Fruit fly (Drosophila melanogaster) whole organism, embryonic: ENCODE results near the gene Atat.

Source experiments
- Bteb2 ChIP-seq: fragments of 200-800 bp; sonication (Bioruptor generic); optimal IDR thresholded peaks from 2 replicates; lab custom pipeline; 2016; ENCODE audit warnings: missing biosample characterization, missing genetic modification characterization
- CG10462 ChIP-seq: fragments of 200-800 bp; sonication (Bioruptor generic); optimal IDR thresholded peaks from 2 replicates; lab custom pipeline; 2016; ENCODE audit warnings: missing biosample characterization, missing genetic modification characterization
- CG11695 ChIP-seq: fragments of 200-800 bp; sonication (Bioruptor generic); IDR thresholded peaks from 3 replicates; pipeline ENCODE4 v1.3.6; 2022; ENCODE audit warnings: missing biosample characterization, missing genetic modification characterization
- CG12155 ChIP-seq: fragments of 200-800 bp; sonication (Bioruptor generic); optimal IDR thresholded peaks from 3 replicates; lab custom pipeline; 2016; ENCODE audit warnings: missing biosample characterization, missing genetic modification characterization
- CG12236 ChIP-seq: fragments of 200-800 bp; sonication (Bioruptor generic); optimal IDR thresholded peaks from 2 replicates; lab custom pipeline; 2016; ENCODE audit warnings: missing biosample characterization, missing genetic modification characterization
- CG12391 ChIP-seq: fragments of 200-800 bp; sonication (Bioruptor generic); optimal IDR thresholded peaks from 3 replicates; lab custom pipeline; 2018; ENCODE audit warnings: missing biosample characterization, mild to moderate bottlenecking, missing genetic modification characterization, moderate library complexity
- CG12659 ChIP-seq: fragments of 200-800 bp; sonication (Bioruptor generic); optimal IDR thresholded peaks from 3 replicates; lab custom pipeline; 2017; ENCODE audit warnings: mild to moderate bottlenecking, missing biosample characterization, missing genetic modification reagents, missing genetic modification characterization
- CG13894 ChIP-seq: fragments of 200-800 bp; sonication (Bioruptor generic); optimal IDR thresholded peaks from 3 replicates; lab custom pipeline; 2018; ENCODE audit warnings: missing biosample characterization, mild to moderate bottlenecking, missing genetic modification characterization, moderate library complexity
- CG2116 ChIP-seq: fragments of 200-800 bp; sonication (Bioruptor generic); optimal IDR thresholded peaks from 3 replicates; lab custom pipeline; 2018; ENCODE audit warnings: missing biosample characterization, mild to moderate bottlenecking, missing genetic modification characterization
- CG2712 ChIP-seq: fragments of 200-800 bp; optimal IDR thresholded peaks from 3 replicates; lab custom pipeline; 2019; ENCODE audit warnings: missing biosample characterization, mild to moderate bottlenecking, missing genetic modification characterization, moderate library complexity
- CG3065 ChIP-seq: fragments of 200-800 bp; sonication (Bioruptor generic); optimal IDR thresholded peaks from 2 replicates; lab custom pipeline; 2016; ENCODE audit warnings: missing biosample characterization, missing genetic modification characterization
- CG31441 ChIP-seq: fragments of 200-800 bp; sonication (Bioruptor generic); IDR thresholded peaks from 2 replicates; pipeline ENCODE4 v1.3.6; 2022; ENCODE audit warnings: missing biosample characterization, missing genetic modification characterization
- CG33213 ChIP-seq: fragments of 200-800 bp; sonication (Bioruptor generic); optimal IDR thresholded peaks from 3 replicates; lab custom pipeline; 2016; ENCODE audit warnings: missing biosample characterization, missing genetic modification characterization
- CG34422 ChIP-seq: fragments of 200-800 bp; sonication (Bioruptor generic); IDR thresholded peaks from 3 replicates; pipeline ENCODE4 v1.3.6; 2022; ENCODE audit warnings: missing biosample characterization, missing genetic modification characterization
- CG4282 ChIP-seq: fragments of 200-800 bp; sonication (Bioruptor generic); optimal IDR thresholded peaks from 2 replicates; lab custom pipeline; 2016; ENCODE audit warnings: missing biosample characterization, missing genetic modification characterization
- CG4328 ChIP-seq: fragments of 200-800 bp; sonication (Bioruptor generic); optimal IDR thresholded peaks from 3 replicates; lab custom pipeline; 2017; ENCODE audit warnings: missing biosample characterization, missing genetic modification reagents, missing genetic modification characterization
- CG6254 ChIP-seq: fragments of 200-800 bp; sonication (Bioruptor generic); optimal IDR thresholded peaks from 3 replicates; lab custom pipeline; 2017; ENCODE audit warnings: mild to moderate bottlenecking, missing biosample characterization, missing genetic modification reagents, missing genetic modification characterization
- CG6654 ChIP-seq: fragments of 200-800 bp; sonication (Bioruptor generic); optimal IDR thresholded peaks from 2 replicates; lab custom pipeline; 2017; ENCODE audit warnings: missing biosample characterization, mild to moderate bottlenecking, missing genetic modification characterization
- CG6689 ChIP-seq: fragments of 200-800 bp; sonication (Bioruptor generic); IDR thresholded peaks from 2 replicates; pipeline ENCODE4 v1.3.6; 2022; ENCODE audit warnings: missing biosample characterization, missing genetic modification characterization
- CG7556 ChIP-seq: fragments of 200-800 bp; sonication (Bioruptor generic); optimal IDR thresholded peaks from 2 replicates; lab custom pipeline; 2017; ENCODE audit warnings: missing biosample characterization, mild to moderate bottlenecking, missing genetic modification characterization
- CG8388 ChIP-seq: fragments of 200-800 bp; sonication (Bioruptor generic); optimal IDR thresholded peaks from 2 replicates; lab custom pipeline; 2019; ENCODE audit warnings: missing biosample characterization, mild to moderate bottlenecking, missing genetic modification characterization, moderate library complexity
- HLH4C ChIP-seq: fragments of 200-800 bp; sonication (Bioruptor generic); IDR thresholded peaks from 3 replicates; pipeline ENCODE4 v1.3.6; 2022; ENCODE audit warnings: missing biosample characterization, missing genetic modification characterization; ENCODE audit not compliant: partially characterized antibody
- Hr51 ChIP-seq, 2 experiments: fragments of 200-800 bp; sonication (Bioruptor generic); optimal IDR thresholded peaks; 2 replicates in 1 of 2; 3 replicates in 1 of 2; lab custom pipeline; 2016 to 2018; ENCODE audit warnings: missing biosample characterization in 2 of 2, missing genetic modification characterization in 2 of 2, mild to moderate bottlenecking in 1 of 2, moderate library complexity in 1 of 2
- NC2α ChIP-seq: fragments of 200-800 bp; sonication (Bioruptor generic); optimal IDR thresholded peaks from 2 replicates; lab custom pipeline; 2016; ENCODE audit warnings: missing biosample characterization, missing genetic modification characterization
- Nf-YB ChIP-seq: fragments of 200-800 bp; sonication (Bioruptor generic); optimal IDR thresholded peaks from 3 replicates; lab custom pipeline; 2019; ENCODE audit warnings: missing biosample characterization, mild to moderate bottlenecking, missing genetic modification characterization, moderate library complexity
- Pdp1 ChIP-seq, 2 experiments: fragments of 200-800 bp; sonication (Bioruptor generic); optimal IDR thresholded peaks; 3 replicates each; lab custom pipeline; 2016; ENCODE audit warnings: missing biosample characterization in 2 of 2, missing genetic modification characterization in 2 of 2, mild to moderate bottlenecking in 1 of 2, moderate library complexity in 1 of 2
- Sox100B ChIP-seq: fragments of 200-800 bp; sonication (Bioruptor generic); optimal IDR thresholded peaks from 3 replicates; lab custom pipeline; 2018; ENCODE audit warnings: missing biosample characterization, mild to moderate bottlenecking, missing genetic modification characterization
- Taf1 ChIP-seq: fragments of 200-800 bp; sonication (Bioruptor generic); IDR thresholded peaks from 2 replicates; pipeline ENCODE4 v1.3.6; 2022; ENCODE audit warnings: missing biosample characterization, missing genetic modification characterization
- ab ChIP-seq: fragments of 200-800 bp; sonication (Bioruptor generic); optimal IDR thresholded peaks from 2 replicates; lab custom pipeline; 2016; ENCODE audit warnings: missing biosample characterization, missing genetic modification characterization
- abd-A ChIP-seq: fragments of 200-800 bp; sonication (Bioruptor generic); optimal IDR thresholded peaks from 3 replicates; lab custom pipeline; 2019; ENCODE audit warnings: missing biosample characterization, mild to moderate bottlenecking, missing genetic modification characterization, moderate library complexity
- ara ChIP-seq: fragments of 200-800 bp; sonication (Bioruptor generic); IDR thresholded peaks from 2 replicates; pipeline ENCODE4 v1.3.6; 2022; ENCODE audit warnings: missing biosample characterization, missing genetic modification characterization
- az2 ChIP-seq: fragments of 200-800 bp; sonication (Bioruptor generic); optimal IDR thresholded peaks from 3 replicates; lab custom pipeline; 2016; ENCODE audit warnings: missing biosample characterization, missing genetic modification characterization
- chinmo ChIP-seq: fragments of 200-800 bp; sonication (Bioruptor generic); IDR thresholded peaks from 4 replicates; pipeline ENCODE4 v1.3.6; 2022; ENCODE audit warnings: missing biosample characterization, missing genetic modification characterization; ENCODE audit not compliant: partially characterized antibody
- dm ChIP-seq: fragments of 200-800 bp; sonication (Bioruptor generic); optimal IDR thresholded peaks from 3 replicates; lab custom pipeline; 2016; ENCODE audit warnings: missing biosample characterization, missing genetic modification characterization
- dysf ChIP-seq: fragments of 200-800 bp; sonication (Bioruptor generic); IDR thresholded peaks from 3 replicates; pipeline ENCODE4 v1.3.6; 2022; ENCODE audit warnings: missing biosample characterization, missing genetic modification characterization
- ems ChIP-seq: fragments of 200-800 bp; sonication (Bioruptor generic); optimal IDR thresholded peaks from 3 replicates; lab custom pipeline; 2016; ENCODE audit warnings: missing biosample characterization, missing genetic modification characterization
- exex ChIP-seq: fragments of 200-800 bp; sonication (Bioruptor generic); optimal IDR thresholded peaks from 4 replicates; lab custom pipeline; 2018; ENCODE audit warnings: missing biosample characterization, mild to moderate bottlenecking, missing genetic modification characterization, moderate library complexity
- fd96Cb ChIP-seq: fragments of 200-800 bp; sonication (Bioruptor generic); optimal IDR thresholded peaks from 2 replicates; lab custom pipeline; 2018; ENCODE audit warnings: missing biosample characterization, mild to moderate bottlenecking, missing genetic modification characterization, moderate library complexity
- fru ChIP-seq: fragments of >200 bp; optimal IDR thresholded peaks from 2 replicates; lab custom pipeline; 2017
- gsb-n ChIP-seq: fragments of 200-800 bp; sonication (Bioruptor generic); optimal IDR thresholded peaks from 3 replicates; lab custom pipeline; 2018; ENCODE audit warnings: missing biosample characterization, mild to moderate bottlenecking, missing genetic modification characterization
- lbe ChIP-seq: fragments of 200-800 bp; sonication (Bioruptor generic); optimal IDR thresholded peaks from 2 replicates; lab custom pipeline; 2016; ENCODE audit warnings: missing biosample characterization, mild to moderate bottlenecking, missing genetic modification characterization
- nau ChIP-seq: fragments of 200-800 bp; sonication (Bioruptor generic); optimal IDR thresholded peaks from 3 replicates; lab custom pipeline; 2017; ENCODE audit warnings: missing biosample characterization, mild to moderate bottlenecking, missing genetic modification characterization, missing genetic modification reagents
- otp ChIP-seq: fragments of 200-800 bp; sonication (Bioruptor generic); IDR thresholded peaks from 3 replicates; pipeline ENCODE4, ENCODE4 v1.3.6; 2022; ENCODE audit warnings: missing biosample characterization, missing genetic modification characterization
- slbo ChIP-seq: fragments of 200-800 bp; sonication (Bioruptor generic); IDR thresholded peaks from 2 replicates; pipeline ENCODE4 v1.3.6; 2022; ENCODE audit warnings: missing biosample characterization, missing genetic modification characterization
- slou ChIP-seq: fragments of 200-800 bp; sonication (Bioruptor generic); optimal IDR thresholded peaks from 3 replicates; lab custom pipeline; 2016; ENCODE audit warnings: missing biosample characterization, missing genetic modification characterization
- sna ChIP-seq: fragments of 200-800 bp; sonication (Bioruptor generic); IDR thresholded peaks from 2 replicates; pipeline ENCODE4 v1.3.6; 2022; ENCODE audit warnings: missing biosample characterization, missing genetic modification characterization; ENCODE audit not compliant: partially characterized antibody
- tll ChIP-seq, 2 experiments: fragments of 200-800 bp in 1 of 2; fragments of >200 bp in 1 of 2; sonication (Bioruptor generic) in 1 of 2; optimal IDR thresholded peaks; 2 replicates each; lab custom pipeline; 2017 to 2019; ENCODE audit warnings: missing biosample characterization in 2 of 2, missing genetic modification characterization in 2 of 2, mild to moderate bottlenecking in 1 of 2, moderate library complexity in 1 of 2
- wdn ChIP-seq: fragments of 200-800 bp; sonication (Bioruptor generic); IDR thresholded peaks from 2 replicates; pipeline ENCODE4 v1.3.6; 2022; ENCODE audit warnings: missing biosample characterization, missing genetic modification characterization
- zfh1 ChIP-seq: fragments of 200-800 bp; sonication (Bioruptor generic); IDR thresholded peaks from 3 replicates; pipeline ENCODE4 v1.3.6; 2022; ENCODE audit warnings: missing biosample characterization, missing genetic modification characterization

Gene Atat

DNA sequence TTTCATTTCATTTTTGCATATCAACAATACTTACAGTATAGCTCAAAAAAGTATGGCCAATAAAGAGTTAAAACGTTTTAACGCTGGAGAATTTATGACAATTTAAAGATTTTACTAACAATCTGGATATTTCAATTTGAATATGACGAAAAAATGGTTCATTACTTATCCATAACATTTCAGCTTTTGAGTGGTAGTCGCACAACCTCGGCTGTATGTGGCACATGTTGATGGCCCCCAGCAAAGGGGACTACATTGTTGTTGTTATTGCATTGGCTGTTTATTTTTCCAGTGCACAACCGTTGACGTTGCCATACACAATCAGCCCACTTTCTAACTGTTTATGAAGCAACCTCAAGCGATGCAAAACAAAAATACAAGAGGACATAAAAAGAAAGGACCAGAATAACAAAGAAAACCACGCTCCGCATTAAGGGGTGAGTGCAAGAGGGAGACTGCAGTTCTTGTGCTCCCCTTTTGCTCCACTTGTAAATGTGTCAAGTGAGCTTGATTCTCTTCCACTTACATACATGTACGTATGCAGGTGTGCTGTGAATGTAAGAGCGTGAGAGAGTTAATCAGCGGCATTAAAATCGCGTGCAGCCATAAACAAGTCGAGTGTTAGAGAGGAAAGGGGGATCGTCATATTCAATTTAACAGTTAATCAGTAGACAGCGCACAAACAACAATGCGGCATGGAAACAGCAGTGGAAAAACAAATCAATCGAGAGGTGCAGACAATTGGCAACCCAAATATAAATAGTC is 6.3 kb downstream of the Atat start (continued):
- TF ChIP-seq abd-A (tag; lab: Kevin White, UChicago) (no peak), CG3065 (GFP tag; lab: Kevin White, UChicago) (no peak), wdn (no peak; the same call in 1 of the 2 replicates), CG10462 (GFP tag; lab: Kevin White, UChicago) (no peak), chinmo (GFP tag; lab: Robert Waterston, UW) (no peak), dm (GFP tag; lab: Kevin White, UChicago) (no peak), CG6254 (GFP tag; lab: Kevin White, UChicago) (no peak), lbe (GFP tag; lab: Kevin White, UChicago) (peak; percentile 92), CG11695 (peak; percentile 74; the same call in 2 of the 3 replicates), CG6654 (GFP tag; lab: Kevin White, UChicago) (no peak), exex (no peak), CG12391 (tag; lab: Kevin White, UChicago) (peak; percentile 52), NC2α (GFP tag; lab: Kevin White, UChicago) (no peak), CG13894 (tag; lab: Kevin White, UChicago) (no peak), otp (GFP tag; lab: Robert Waterston, UW) (no peak), dysf (GFP tag; lab: Robert Waterston, UW) (no peak; the same call in 2 of the 3 replicates), CG33213 (GFP tag; lab: Kevin White, UChicago) (no peak), ab (GFP tag; lab: Kevin White, UChicago) (no peak), ems (GFP tag; lab: Kevin White, UChicago) (no peak), CG4328 (GFP tag; lab: Kevin White, UChicago) (no peak), CG31441 (GFP tag; lab: Robert Waterston, UW) (peak; percentile 55), CG6689 (GFP tag; lab: Robert Waterston, UW) (peak; percentile 65; the same call in 1 of the 2 replicates), tll (GFP tag; optimal IDR thresholded peaks at IDR 0.05; lab: Kevin White, UChicago) (no peak), zfh1 (0 out of 3 replicates have a peak, but pooled peaks have one; percentile 16), Sox100B (peak; percentile 50), CG7556 (GFP tag; lab: Kevin White, UChicago) (peak; percentile 62), slbo (peak; percentile 38), CG34422 (GFP tag; lab: Robert Waterston, UW) (peak; percentile 27; the same call in 1 of the 3 replicates), Hr51 (GFP tag; optimal IDR thresholded peaks at IDR 0.05; lab: Kevin White, UChicago) (peak in 1 of 2 experiments; percentile 75), CG12659 (peak; percentile 22), az2 (GFP tag; lab: Kevin White, UChicago) (peak; percentile 19), CG2116 (GFP tag; lab: Kevin White, UChicago) (no peak), nau (GFP tag; lab: Kevin White, UChicago) (peak; percentile 59), HLH4C (GFP tag; lab: Robert Waterston, UW) (no peak), slou (GFP tag; lab: Kevin White, UChicago) (no peak), Pdp1 (GFP tag; optimal IDR thresholded peaks at IDR 0.05; lab: Kevin White, UChicago) (no peak), fru (lab: Kevin White, UChicago) (no peak), sna (no peak), gsb-n (peak; percentile 35), CG4282 (GFP tag; lab: Kevin White, UChicago) (no peak), Taf1 (GFP tag; lab: Robert Waterston, UW) (no peak), Bteb2 (peak; percentile 16), CG8388 (GFP tag; lab: Kevin White, UChicago) (peak; percentile 56), CG12155 (GFP tag; lab: Kevin White, UChicago) (no peak), Nf-YB (GFP tag; lab: Kevin White, UChicago) (no peak), ara (GFP tag; lab: Robert Waterston, UW) (no peak), fd96Cb (tag; lab: Kevin White, UChicago) (peak; percentile 39), CG2712 (tag; lab: Kevin White, UChicago) (peak; percentile 57), CG12236 (GFP tag; lab: Kevin White, UChicago) (peak; percentile 12)
